Fruit fly (Drosophila melanogaster): ENCODE results near the gene bur.

- TF ChIP-seq Myc (optimal IDR thresholded peaks at IDR 0.05) (no peak), Sin3A (optimal IDR thresholded peaks at IDR 0.05) (no peak), ttk (optimal IDR thresholded peaks at IDR 0.05) (no peak), h (optimal IDR thresholded peaks at IDR 0.05) (no peak), psq (optimal IDR thresholded peaks at IDR 0.05) (no peak)
Measured at dm6 chr2L:21221114-21221578, 41.7 kb upstream of the bur start, which contains the start of gene CG8677.

All from Kc167 (cell line).